Worm (Caenorhabditis elegans) whole organism, early embryonic: ENCODE data around the gene ndua-8.

Experiments used
- F13C5.2 ChIP-seq: sonication (generic microtip); optimal IDR thresholded peaks from 2 replicates; lab custom pipeline; 2017; ENCODE audit warnings: mild to moderate bottlenecking, missing genetic modification characterization, inconsistent platforms, missing compliant biosample characterization
- ama-1 ChIP-seq: fragments of 150-350 bp; optimal IDR thresholded peaks from 2 replicates; lab custom pipeline; 2014
- flt-1 ChIP-seq: fragments of 200-800 bp; sonication (Bioruptor generic); IDR thresholded peaks from 2 replicates; pipeline ENCODE4 v1.3.6; 2022; ENCODE audit warnings: missing genetic modification characterization, missing compliant biosample characterization
- pes-1 ChIP-seq: fragments of 200-800 bp; sonication (Bioruptor generic); IDR thresholded peaks from 2 replicates; pipeline ENCODE4 v1.3.6; 2022; ENCODE audit warnings: missing genetic modification reagents, missing genetic modification characterization, missing compliant biosample characterization

- TF ChIP-seq ama-1 (lab: Kevin White, UChicago) (no peak), pes-1 (no peak), flt-1 (GFP tag; lab: Robert Waterston, UW) (no peak), F13C5.2 (tag; lab: Kevin White, UChicago) (no peak)
These were observed 23.5 kb downstream of the ndua-8 start for ce11 chrIII:2552382-2552781.
